Fruit fly (Drosophila melanogaster): ENCODE measurements around the gene CG15347.
A peak's percentile ranks its signal among the peaks of the same experiment; 100 is the strongest.

Gene CG15347

dm6 chrX:8409793-8410192, 50.9 kb downstream of the CG15347 start (continued):
- peak; percentile 34 for TF ChIP-seq CG3919 (GFP tag; optimal IDR thresholded peaks at IDR 0.05)
- TF ChIP-seq Ets21C (GFP tag; optimal IDR thresholded peaks at IDR 0.05): no peak
- no peak for TF ChIP-seq CG4318 (GFP tag; optimal IDR thresholded peaks at IDR 0.05)
- TF ChIP-seq Met (GFP tag; optimal IDR thresholded peaks at IDR 0.05): no peak
- TF ChIP-seq esn (GFP tag; optimal IDR thresholded peaks at IDR 0.05): no peak
- no peak for TF ChIP-seq CG7368 (GFP tag; optimal IDR thresholded peaks at IDR 0.05)
- TF ChIP-seq CG8319 (GFP tag; optimal IDR thresholded peaks at IDR 0.05): no peak
- peak; percentile 74 for TF ChIP-seq Sox102F (GFP tag; optimal IDR thresholded peaks at IDR 0.05)
- peak; percentile 98 for TF ChIP-seq Eip93F (GFP tag; optimal IDR thresholded peaks at IDR 0.05)
- peak; percentile 92 for TF ChIP-seq eg (GFP tag; IDR thresholded peaks at IDR 0.05)
- TF ChIP-seq fd85E (GFP tag; optimal IDR thresholded peaks at IDR 0.05): peak; percentile 79
- no peak for TF ChIP-seq Hr4 (GFP tag; optimal IDR thresholded peaks at IDR 0.05)
- TF ChIP-seq CG6854 (GFP tag; optimal IDR thresholded peaks at IDR 0.05): peak; percentile 93
- TF ChIP-seq CG3032 (tag; optimal IDR thresholded peaks at IDR 0.05): peak; percentile 14

dm6 chrX:8408971-8409455, 51.7 kb downstream of the CG15347 start, which contains the start of gene Trf2:
Trf2 (plus strand) TSS chrX:8409272.
- peak; percentile 30 for TF ChIP-seq CG3919 (GFP tag; optimal IDR thresholded peaks at IDR 0.05)
- 0 out of 3 replicates have a peak, but pooled peaks have one; percentile 14 for TF ChIP-seq eg (GFP tag; IDR thresholded peaks at IDR 0.05)
- peak; percentile 49 for TF ChIP-seq Eip78C (GFP tag)
- TF ChIP-seq esn (GFP tag; optimal IDR thresholded peaks at IDR 0.05): peak; percentile 27
- peak; percentile 17 for TF ChIP-seq Sox14 (GFP tag; optimal IDR thresholded peaks at IDR 0.05)
- no peak for TF ChIP-seq CG15336 (GFP tag; IDR thresholded peaks at IDR 0.05)
